Worm (Caenorhabditis elegans) whole organism, L3 larva: ENCODE results near the gene nhr-41.

Experiments used
- fkh-2 ChIP-seq: fragments of 150-350 bp; optimal IDR thresholded peaks from 2 replicates; lab custom pipeline; 2014; ENCODE audit warnings: missing biosample characterization, missing genetic modification reagents, missing genetic modification characterization
- ztf-4 ChIP-seq: fragments of 150-350 bp; optimal IDR thresholded peaks from 2 replicates; lab custom pipeline; 2014; ENCODE audit warnings: missing biosample characterization, missing genetic modification characterization

DNA sequence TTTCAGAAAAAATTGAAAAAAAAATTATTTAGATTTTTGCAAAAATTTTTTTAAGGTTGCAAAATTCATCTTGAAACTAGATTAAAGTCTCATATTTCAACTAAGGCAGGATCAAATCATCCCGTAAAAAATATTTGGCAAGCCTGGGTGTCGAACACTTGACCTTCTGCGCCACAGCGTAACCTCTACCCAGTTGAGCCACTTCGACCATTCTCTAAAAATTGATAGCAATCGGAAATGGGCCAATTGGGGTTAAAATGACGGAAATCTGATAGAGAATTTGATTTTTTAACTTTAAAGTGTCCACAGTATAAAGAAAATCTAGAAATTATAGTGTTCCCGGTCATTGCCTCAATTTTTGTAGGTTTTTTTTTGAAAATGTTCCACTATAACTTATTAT, 4.1 kb downstream of the nhr-41 start:
- TF ChIP-seq fkh-2 (tag; lab: Kevin White, UChicago) (no peak), ztf-4 (tag; lab: Kevin White, UChicago) (no peak)
